Fruit fly (Drosophila melanogaster): Measurements from ENCODE around the gene Gr10b.
A peak's percentile ranks its signal among the peaks of the same experiment; 100 is the strongest.

DNA sequence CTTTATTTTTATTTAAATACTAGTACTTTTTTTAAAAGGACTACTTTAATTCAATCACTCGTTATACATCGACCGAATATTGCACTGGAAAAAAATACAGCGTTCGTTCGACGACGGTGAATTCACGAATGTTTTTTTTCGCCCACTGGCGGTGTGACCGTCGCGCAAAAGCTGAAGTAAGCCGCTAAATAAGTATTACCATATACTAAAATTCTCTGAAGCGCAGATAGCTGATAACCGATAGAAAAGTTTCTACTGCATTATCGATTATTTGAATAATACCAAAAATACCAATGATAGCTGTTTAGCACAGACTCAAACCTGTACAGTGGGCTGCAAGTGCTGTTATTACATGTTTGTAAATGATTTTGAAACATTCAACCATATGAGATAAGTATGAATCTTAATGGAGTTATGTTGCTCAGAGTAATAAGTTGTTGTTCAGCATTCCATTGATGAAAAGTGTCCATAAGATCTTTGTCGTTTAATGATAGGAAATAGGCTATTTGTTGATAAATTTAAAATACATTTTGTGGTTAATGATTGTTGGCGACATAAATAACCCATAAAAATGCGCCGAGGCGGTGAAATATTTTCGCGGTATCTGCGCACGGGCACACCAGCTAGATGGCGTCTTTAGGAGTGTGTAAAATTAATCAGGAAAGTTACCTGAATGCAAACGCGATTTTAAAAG lies 41.3 kb upstream of the Gr10b start, which contains the start of the genes Evi5 and HP5:
- TF ChIP-seq CG14711 (tag; optimal IDR thresholded peaks at IDR 0.05) (peak; percentile 24), CG1620 (GFP tag; optimal IDR thresholded peaks at IDR 0.05) (peak; percentile 43), tj (GFP tag; optimal IDR thresholded peaks at IDR 0.05) (no peak), Clk (GFP tag; optimal IDR thresholded peaks at IDR 0.05) (no peak), CG12768 (GFP tag; optimal IDR thresholded peaks at IDR 0.05) (no peak), toe (GFP tag; optimal IDR thresholded peaks at IDR 0.05) (peak; percentile 25), CG5204 (GFP tag; optimal IDR thresholded peaks at IDR 0.05) (no peak), cnc (optimal IDR thresholded peaks at IDR 0.05) (no peak), Hr96 (GFP tag; optimal IDR thresholded peaks at IDR 0.05) (no peak), CG7045 (GFP tag; optimal IDR thresholded peaks at IDR 0.05) (no peak), CG11617 (GFP tag; optimal IDR thresholded peaks at IDR 0.05) (peak; percentile 14), ovo (GFP tag; optimal IDR thresholded peaks at IDR 0.05) (peak; percentile 26), pad (GFP tag; optimal IDR thresholded peaks at IDR 0.05) (peak; percentile 26)

Measured in whole organism, adult.